Fruit fly (Drosophila melanogaster): Measurements from ENCODE around the gene RnpS1.

Gene RnpS1

DNA sequence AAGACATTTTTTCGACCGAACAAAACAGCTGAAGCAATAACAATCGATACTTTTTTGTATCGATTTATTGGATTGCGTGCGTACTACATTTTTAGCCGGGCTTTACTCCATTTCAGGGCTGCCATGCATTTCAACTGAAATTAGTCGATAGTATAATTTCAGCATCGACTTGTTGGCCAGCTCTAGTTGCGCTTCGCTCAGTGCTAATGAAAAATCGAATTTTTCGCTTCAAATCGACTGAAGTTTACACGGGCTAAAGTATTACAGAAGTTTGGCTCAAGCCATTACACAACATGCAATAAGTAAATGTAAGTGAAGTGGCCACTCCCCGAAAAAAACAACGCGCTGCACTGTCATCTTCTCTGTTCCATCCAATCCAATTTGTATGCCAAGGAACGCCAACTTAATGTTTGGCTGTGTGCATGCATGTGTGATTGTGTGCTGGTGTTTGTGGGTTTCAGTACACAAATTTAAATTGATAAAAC lies 35.9 kb upstream of the RnpS1 start, which contains the start of the genes mRpL47, CG8176 and Kdm3 (continued):
- peak; percentile 77 for TF ChIP-seq CG13624 (GFP tag; optimal IDR thresholded peaks at IDR 0.05)
- peak; percentile 87 for TF ChIP-seq CG33213 (GFP tag; optimal IDR thresholded peaks at IDR 0.05)
- TF ChIP-seq CG4854 (GFP tag; optimal IDR thresholded peaks at IDR 0.05), result peak; percentile 41
- TF ChIP-seq Usf (GFP tag; optimal IDR thresholded peaks at IDR 0.05), result peak; percentile 1
- peak; percentile 70 for TF ChIP-seq stwl (tag; optimal IDR thresholded peaks at IDR 0.05)
- peak; percentile 54 for TF ChIP-seq maf-S (GFP tag; optimal IDR thresholded peaks at IDR 0.05)
- TF ChIP-seq CG14860 (GFP tag; IDR thresholded peaks at IDR 0.05; ENCODE audit: partially characterized antibody), result no peak
- TF ChIP-seq Spps (tag; optimal IDR thresholded peaks at IDR 0.05), result no peak
- peak; percentile 94 for TF ChIP-seq CG1603 (tag; optimal IDR thresholded peaks at IDR 0.05)
- TF ChIP-seq CG6683 (GFP tag; optimal IDR thresholded peaks at IDR 0.05), result no peak
- peak; percentile 26 for TF ChIP-seq ftz-f1 (GFP tag; optimal IDR thresholded peaks at IDR 0.05)
- TF ChIP-seq B-H1 (GFP tag; IDR thresholded peaks at IDR 0.05), result no peak
- peak; percentile 91 for TF ChIP-seq onecut (GFP tag; IDR thresholded peaks at IDR 0.05)
- TF ChIP-seq CG9876 (GFP tag; optimal IDR thresholded peaks at IDR 0.05), result peak; percentile 86
- TF ChIP-seq chinmo (GFP tag; IDR thresholded peaks at IDR 0.05; ENCODE audit: partially characterized antibody), result no peak
- TF ChIP-seq CG3726 (GFP tag; IDR thresholded peaks at IDR 0.05), result no peak
- TF ChIP-seq CG7987 (GFP tag; optimal IDR thresholded peaks at IDR 0.05), result peak; percentile 76
- TF ChIP-seq CG9727 (GFP tag; optimal IDR thresholded peaks at IDR 0.05), result peak; percentile 28
- peak; percentile 74 for TF ChIP-seq CG1792 (GFP tag; optimal IDR thresholded peaks at IDR 0.05)
- no peak for TF ChIP-seq Hr78 (GFP tag; optimal IDR thresholded peaks at IDR 0.05)
- TF ChIP-seq CG18619 (GFP tag; optimal IDR thresholded peaks at IDR 0.05), result peak; percentile 2
- TF ChIP-seq CG8944 (GFP tag; optimal IDR thresholded peaks at IDR 0.05), result peak; percentile 68
- no peak for TF ChIP-seq HLH3B (GFP tag; IDR thresholded peaks at IDR 0.05)
- TF ChIP-seq Ravus (GFP tag; IDR thresholded peaks at IDR 0.05), result no peak
- peak; percentile 25 for TF ChIP-seq unpg (GFP tag; optimal IDR thresholded peaks at IDR 0.05)
- TF ChIP-seq corto (GFP tag; optimal IDR thresholded peaks at IDR 0.05), result no peak
- TF ChIP-seq Bdp1 (GFP tag; optimal IDR thresholded peaks at IDR 0.05), result peak; percentile 58
- no peak for TF ChIP-seq Mrtf (GFP tag; IDR thresholded peaks at IDR 0.05)
- TF ChIP-seq danr (GFP tag; IDR thresholded peaks at IDR 0.05), result no peak
- TF ChIP-seq CG11456 (GFP tag; IDR thresholded peaks at IDR 0.05), result no peak
- TF ChIP-seq dimm (GFP tag; IDR thresholded peaks at IDR 0.05), result no peak
- TF ChIP-seq disco-r (GFP tag; optimal IDR thresholded peaks at IDR 0.05), result peak; percentile 15
- TF ChIP-seq CG7556 (GFP tag; optimal IDR thresholded peaks at IDR 0.05), result no peak
- peak; percentile 68 for TF ChIP-seq tin (GFP tag; optimal IDR thresholded peaks at IDR 0.05)
- TF ChIP-seq fu2 (GFP tag; optimal IDR thresholded peaks at IDR 0.05), result peak; percentile 69
- peak; percentile 100 for TF ChIP-seq BEAF-32 (GFP tag; optimal IDR thresholded peaks at IDR 0.05)
- no peak for TF ChIP-seq Trl (optimal IDR thresholded peaks at IDR 0.05)
- peak; percentile 79 for TF ChIP-seq Trl (GFP tag; optimal IDR thresholded peaks at IDR 0.05)
- TF ChIP-seq tio (GFP tag; optimal IDR thresholded peaks at IDR 0.05), result no peak
- peak; percentile 43 for TF ChIP-seq CG18262 (tag; optimal IDR thresholded peaks at IDR 0.05)
- TF ChIP-seq shn (GFP tag; optimal IDR thresholded peaks at IDR 0.05), result peak; percentile 79
- no peak for TF ChIP-seq CG3065 (GFP tag; optimal IDR thresholded peaks at IDR 0.05)
- TF ChIP-seq CG15011 (GFP tag; optimal IDR thresholded peaks at IDR 0.05), result no peak
- TF ChIP-seq usp (GFP tag; optimal IDR thresholded peaks at IDR 0.05), result no peak
- no peak for TF ChIP-seq dati (GFP tag; IDR thresholded peaks at IDR 0.05)
- peak; percentile 43 for TF ChIP-seq D19A (tag; optimal IDR thresholded peaks at IDR 0.05)
- peak; percentile 53 to 60 for TF ChIP-seq chif (GFP tag; optimal IDR thresholded peaks at IDR 0.05)
- peak; percentile 97 for TF ChIP-seq CG17186 (GFP tag; optimal IDR thresholded peaks at IDR 0.05)
- no peak for TF ChIP-seq Scr (GFP tag; IDR thresholded peaks at IDR 0.05; ENCODE audit: partially characterized antibody)
- peak; percentile 98 for TF ChIP-seq Med (GFP tag)
- TF ChIP-seq CG2116 (GFP tag; optimal IDR thresholded peaks at IDR 0.05), result peak; percentile 93
